Worm (Caenorhabditis elegans) whole organism, late embryonic: ENCODE results near the gene srab-23.

Source experiments
- C38D4.7 ChIP-seq: fragments of 200-800 bp; sonication (Bioruptor generic); optimal IDR thresholded peaks from 2 replicates; lab custom pipeline; 2018; ENCODE audit warnings: mild to moderate bottlenecking, missing genetic modification characterization, moderate library complexity, missing compliant biosample characterization
- F13H6.1 ChIP-seq: sonication (generic microtip); optimal IDR thresholded peaks from 2 replicates; lab custom pipeline; 2016; ENCODE audit warnings: missing genetic modification characterization, missing compliant biosample characterization
- T23F11.4 ChIP-seq: fragments of 200-800 bp; sonication (Bioruptor generic); optimal IDR thresholded peaks from 2 replicates; lab custom pipeline; 2018; ENCODE audit warnings: mild to moderate bottlenecking, missing genetic modification characterization, missing compliant biosample characterization
- ceh-18 ChIP-seq: sonication (generic microtip); optimal IDR thresholded peaks from 2 replicates; lab custom pipeline; 2016; ENCODE audit warnings: missing genetic modification characterization, missing compliant biosample characterization
- ceh-19 ChIP-seq: fragments of 200-800 bp; sonication (Bioruptor generic); optimal IDR thresholded peaks from 2 replicates; lab custom pipeline; 2018; ENCODE audit warnings: mild to moderate bottlenecking, missing genetic modification characterization, missing compliant biosample characterization
- ceh-22 ChIP-seq: sonication (generic microtip); optimal IDR thresholded peaks from 2 replicates; lab custom pipeline; 2017; ENCODE audit warnings: missing biosample characterization, missing genetic modification characterization
- ceh-24 ChIP-seq: sonication (generic microtip); optimal IDR thresholded peaks from 2 replicates; lab custom pipeline; 2016; ENCODE audit warnings: mild to moderate bottlenecking, missing genetic modification characterization, missing compliant biosample characterization
- ceh-31 ChIP-seq: sonication (generic microtip); optimal IDR thresholded peaks from 2 replicates; lab custom pipeline; 2016; ENCODE audit warnings: missing genetic modification characterization, missing compliant biosample characterization
- ceh-34 ChIP-seq: sonication (generic microtip); optimal IDR thresholded peaks from 2 replicates; lab custom pipeline; 2016; ENCODE audit warnings: mild to moderate bottlenecking, missing genetic modification characterization, missing compliant biosample characterization
- ceh-48 ChIP-seq: sonication (generic microtip); optimal IDR thresholded peaks from 2 replicates; lab custom pipeline; 2016; ENCODE audit warnings: missing genetic modification characterization, inconsistent platforms, missing compliant biosample characterization
- ceh-9 ChIP-seq: sonication (generic microtip); optimal IDR thresholded peaks from 2 replicates; lab custom pipeline; 2016; ENCODE audit warnings: mild to moderate bottlenecking, missing genetic modification characterization, inconsistent platforms, missing compliant biosample characterization
- che-1 ChIP-seq: sonication (generic microtip); optimal IDR thresholded peaks from 2 replicates; lab custom pipeline; 2016; ENCODE audit warnings: mild to moderate bottlenecking, missing genetic modification characterization, missing compliant biosample characterization
- dmd-4 ChIP-seq: sonication (generic microtip); optimal IDR thresholded peaks from 2 replicates; lab custom pipeline; 2016; ENCODE audit warnings: borderline replicate concordance, missing genetic modification characterization, missing compliant biosample characterization
- elt-2 ChIP-seq: sonication (generic microtip); optimal IDR thresholded peaks from 2 replicates; lab custom pipeline; 2016; ENCODE audit warnings: missing genetic modification reagents, missing genetic modification characterization, missing compliant biosample characterization
- elt-4 ChIP-seq: sonication (generic microtip); optimal IDR thresholded peaks from 2 replicates; lab custom pipeline; 2016; ENCODE audit warnings: missing genetic modification characterization, missing compliant biosample characterization
- ets-4 ChIP-seq: sonication (generic microtip); optimal IDR thresholded peaks from 2 replicates; lab custom pipeline; 2016; ENCODE audit warnings: missing genetic modification characterization, missing compliant biosample characterization
- fkh-6 ChIP-seq: sonication (generic microtip); optimal IDR thresholded peaks from 2 replicates; lab custom pipeline; 2016; ENCODE audit warnings: missing genetic modification characterization, missing compliant biosample characterization
- gmeb-2 ChIP-seq: sonication (generic microtip); optimal IDR thresholded peaks from 2 replicates; lab custom pipeline; 2016; ENCODE audit warnings: missing genetic modification characterization, inconsistent platforms, missing compliant biosample characterization
- hlh-13 ChIP-seq: fragments of 200-800 bp; sonication (Bioruptor generic); optimal IDR thresholded peaks from 2 replicates; lab custom pipeline; 2018; ENCODE audit warnings: mild to moderate bottlenecking, missing genetic modification characterization, missing compliant biosample characterization
- hlh-6 ChIP-seq: sonication (generic microtip); optimal IDR thresholded peaks from 2 replicates; lab custom pipeline; 2016; ENCODE audit warnings: missing genotype, missing genetic modification characterization, missing compliant biosample characterization
- hlh-8 ChIP-seq: sonication (generic microtip); optimal IDR thresholded peaks from 2 replicates; lab custom pipeline; 2016; ENCODE audit warnings: missing genotype, missing genetic modification characterization, missing compliant biosample characterization
- lin-11 ChIP-seq: fragments of 200-800 bp; sonication (Bioruptor generic); optimal IDR thresholded peaks from 2 replicates; lab custom pipeline; 2018; ENCODE audit warnings: mild to moderate bottlenecking, missing genetic modification characterization, missing compliant biosample characterization
- madf-2 ChIP-seq: sonication (generic microtip); optimal IDR thresholded peaks from 2 replicates; lab custom pipeline; 2017; ENCODE audit warnings: missing genetic modification characterization, missing compliant biosample characterization
- mec-3 ChIP-seq: sonication (generic microtip); optimal IDR thresholded peaks from 2 replicates; lab custom pipeline; 2016; ENCODE audit warnings: borderline replicate concordance, missing genetic modification characterization, missing compliant biosample characterization
- npax-4 ChIP-seq: sonication (generic microtip); optimal IDR thresholded peaks from 2 replicates; lab custom pipeline; 2016; ENCODE audit warnings: missing genetic modification characterization, missing compliant biosample characterization
- pat-9 ChIP-seq: fragments of 200-800 bp; sonication (Bioruptor generic); optimal IDR thresholded peaks from 2 replicates; lab custom pipeline; 2018; ENCODE audit warnings: mild to moderate bottlenecking, missing genetic modification characterization, moderate library complexity, missing compliant biosample characterization
- pha-2 ChIP-seq: sonication (generic microtip); optimal IDR thresholded peaks from 2 replicates; lab custom pipeline; 2017; ENCODE audit warnings: mild to moderate bottlenecking, missing genetic modification characterization, missing compliant biosample characterization
- pha-4 ChIP-seq: fragments of 150-350 bp; optimal IDR thresholded peaks from 2 replicates; lab custom pipeline; 2018; ENCODE audit warnings: missing biosample characterization, missing genetic modification reagents, missing genetic modification characterization
- pros-1 ChIP-seq: fragments of 150-350 bp; optimal IDR thresholded peaks from 2 replicates; lab custom pipeline; 2014; ENCODE audit warnings: missing biosample characterization, missing genetic modification reagents, missing genetic modification characterization
- rnt-1 ChIP-seq: sonication (generic microtip); optimal IDR thresholded peaks from 2 replicates; lab custom pipeline; 2016; ENCODE audit warnings: missing genetic modification characterization, missing compliant biosample characterization
- sox-2 ChIP-seq: fragments of 200-800 bp; sonication (Bioruptor generic); IDR thresholded peaks from 2 replicates; pipeline ENCODE4 v1.3.6; 2022; ENCODE audit warnings: missing genetic modification reagents, missing genetic modification characterization, missing compliant biosample characterization
- sox-4 ChIP-seq: sonication (generic microtip); optimal IDR thresholded peaks from 2 replicates; lab custom pipeline; 2017; ENCODE audit warnings: mild to moderate bottlenecking, missing genetic modification characterization, inconsistent platforms, missing compliant biosample characterization
- syd-9 ChIP-seq: sonication (generic microtip); optimal IDR thresholded peaks from 2 replicates; lab custom pipeline; 2016; ENCODE audit warnings: mild to moderate bottlenecking, missing genetic modification characterization, moderate library complexity, missing compliant biosample characterization
- tbx-2 ChIP-seq: sonication (generic microtip); optimal IDR thresholded peaks from 2 replicates; lab custom pipeline; 2016; ENCODE audit warnings: missing genetic modification characterization, missing compliant biosample characterization
- ttx-3 ChIP-seq: sonication (generic microtip); optimal IDR thresholded peaks from 2 replicates; lab custom pipeline; 2016; ENCODE audit warnings: missing genetic modification reagents, missing genetic modification characterization, missing compliant biosample characterization
- unc-42 ChIP-seq: sonication (generic microtip); optimal IDR thresholded peaks from 2 replicates; lab custom pipeline; 2016; ENCODE audit warnings: missing genotype, missing genetic modification characterization, missing compliant biosample characterization
- unc-86 ChIP-seq: sonication (generic microtip); optimal IDR thresholded peaks from 2 replicates; lab custom pipeline; 2016; ENCODE audit warnings: missing genetic modification characterization, missing compliant biosample characterization

srab-23 gene

DNA sequence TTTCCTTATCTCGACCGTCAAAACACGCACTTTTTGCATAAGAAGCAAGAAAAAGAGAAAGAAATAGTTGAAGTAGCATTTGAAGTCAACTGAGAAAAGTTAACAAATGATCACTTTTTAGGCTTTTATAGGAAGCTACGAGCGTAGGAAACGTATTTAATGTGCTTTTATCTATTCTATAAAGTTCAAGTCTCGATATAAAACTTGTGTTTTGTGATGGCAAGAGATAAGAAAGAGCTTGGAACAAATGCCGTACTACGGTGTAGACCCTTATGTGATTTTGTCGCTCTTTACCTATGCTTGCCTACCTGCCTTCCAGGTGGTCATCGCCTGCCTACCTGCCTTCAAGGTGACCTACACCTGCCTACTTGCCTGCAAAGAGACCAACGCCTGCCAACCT is 31.2 kb downstream of the srab-23 start, which contains the start of gene clec-206:
clec-206 (minus strand) TSS at position 101 of the 400 bp plus-strand sequence.
- TF ChIP-seq lin-11 (tag; lab: Kevin White, UChicago): no peak
- no peak for TF ChIP-seq pat-9 (tag; lab: Kevin White, UChicago)
- TF ChIP-seq rnt-1 (tag; lab: Kevin White, UChicago): no peak
- TF ChIP-seq pha-2: no peak
- no peak for TF ChIP-seq dmd-4 (tag; lab: Kevin White, UChicago)
- no peak for TF ChIP-seq ceh-31 (tag; lab: Kevin White, UChicago)
- TF ChIP-seq npax-4: no peak
- TF ChIP-seq ceh-18 (tag; lab: Kevin White, UChicago): no peak
- TF ChIP-seq ttx-3 (tag; lab: Kevin White, UChicago): no peak
- TF ChIP-seq unc-42 (tag; lab: Kevin White, UChicago): no peak
- no peak for TF ChIP-seq tbx-2 (tag; lab: Kevin White, UChicago)

DNA sequence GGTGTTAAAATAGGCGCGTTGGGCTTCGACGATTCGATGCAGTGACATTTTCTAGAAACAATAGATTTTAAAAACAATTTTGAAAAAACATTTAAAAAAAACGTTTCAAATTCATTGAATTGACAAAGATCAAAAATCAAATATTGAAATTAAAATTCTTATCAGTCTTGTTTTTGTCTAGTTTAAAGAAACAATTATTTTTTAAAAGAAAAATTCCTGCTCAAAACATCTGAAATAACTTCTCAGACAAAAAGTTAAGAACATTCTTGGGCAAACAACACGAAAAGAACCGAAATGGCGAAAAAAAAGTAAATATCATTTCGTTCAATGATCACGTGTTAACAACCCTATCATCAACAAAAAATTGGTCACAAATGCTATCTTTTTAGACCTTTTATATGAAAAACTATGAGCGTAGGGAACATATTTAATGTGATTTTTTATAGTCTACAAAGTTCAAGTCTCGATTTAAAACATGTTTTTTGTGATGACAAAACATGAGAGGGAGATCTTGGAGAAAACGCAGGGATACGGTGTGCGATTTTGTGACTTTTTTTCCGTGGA is 35.8 kb downstream of the srab-23 start, which contains the start of gene alh-5:
alh-5 (minus strand) TSS at position 51 of the 564 bp plus-strand sequence.
- TF ChIP-seq unc-86 (no peak), F13H6.1 (tag; lab: Kevin White, UChicago) (no peak), ceh-24 (tag; lab: Kevin White, UChicago) (no peak), C38D4.7 (GFP tag; lab: Kevin White, UChicago) (no peak), ceh-9 (no peak), ceh-19 (no peak), fkh-6 (tag; lab: Kevin White, UChicago) (no peak), lin-11 (tag; lab: Kevin White, UChicago) (no peak), ceh-34 (tag; lab: Kevin White, UChicago) (no peak), dmd-4 (tag; lab: Kevin White, UChicago) (no peak), syd-9 (tag; lab: Kevin White, UChicago) (no peak), elt-4 (no peak), che-1 (no peak), hlh-8 (tag; lab: Kevin White, UChicago) (no peak), gmeb-2 (tag; lab: Kevin White, UChicago) (no peak), pros-1 (tag; lab: Kevin White, UChicago) (no peak), sox-4 (tag; lab: Kevin White, UChicago) (no peak), madf-2 (tag; lab: Kevin White, UChicago) (no peak)

ce11 chrV:1998358-1998757 is 37.1 kb downstream of the srab-23 start:
- TF ChIP-seq syd-9 (tag; lab: Kevin White, UChicago): no peak
- TF ChIP-seq sox-2: no peak
- peak; percentile 69 for TF ChIP-seq elt-2 (tag; lab: Kevin White, UChicago)
- no peak for TF ChIP-seq pha-4
- TF ChIP-seq, all 69 proteins: peak for 1

DNA sequence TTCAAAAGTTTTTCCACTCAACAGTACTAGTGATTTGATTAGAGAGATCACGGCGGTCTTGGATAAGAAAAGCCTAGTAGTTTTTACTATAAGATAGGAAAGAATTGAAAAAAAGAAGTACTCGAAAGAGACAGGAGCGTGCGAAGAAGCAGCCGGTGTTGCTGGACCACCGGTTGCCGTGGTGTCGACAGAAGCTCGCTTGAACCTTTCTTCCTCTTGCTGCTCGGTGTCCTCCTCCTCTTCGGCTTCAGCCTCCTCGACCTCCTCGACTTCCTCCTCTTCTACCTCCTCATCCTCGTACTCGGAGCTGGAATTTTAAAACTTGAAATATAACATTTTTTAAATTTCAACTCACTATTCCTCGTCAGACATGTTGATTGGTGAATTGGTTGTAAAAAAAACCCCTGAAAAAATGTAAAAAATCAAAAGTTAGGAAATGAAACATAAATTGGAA is 42.9 kb downstream of the srab-23 start, which contains the start of gene tnt-4:
tnt-4 (minus strand) TSS at position 404 of the 454 bp plus-strand sequence.
- TF ChIP-seq hlh-13: no peak
- TF ChIP-seq ttx-3 (tag; lab: Kevin White, UChicago): no peak
- TF ChIP-seq ceh-22 (tag; lab: Kevin White, UChicago): peak; percentile 47
- TF ChIP-seq F13H6.1 (tag; lab: Kevin White, UChicago): no peak

ce11 chrV:1991381-1991780 is 44.1 kb downstream of the srab-23 start:
- TF ChIP-seq pros-1 (tag; lab: Kevin White, UChicago) (no peak), rnt-1 (tag; lab: Kevin White, UChicago) (no peak), syd-9 (tag; lab: Kevin White, UChicago) (no peak), ets-4 (no peak), unc-42 (tag; lab: Kevin White, UChicago) (no peak), ceh-34 (tag; lab: Kevin White, UChicago) (no peak), ceh-31 (tag; lab: Kevin White, UChicago) (no peak), hlh-6 (no peak), ceh-48 (tag; lab: Kevin White, UChicago) (no peak), pha-2 (no peak), tbx-2 (tag; lab: Kevin White, UChicago) (no peak), ceh-24 (tag; lab: Kevin White, UChicago) (no peak), mec-3 (tag; lab: Kevin White, UChicago) (no peak), T23F11.4 (GFP tag; lab: Kevin White, UChicago) (no peak)
